Worm (Caenorhabditis elegans): Measurements from ENCODE around the gene C14A11.5.

DNA sequence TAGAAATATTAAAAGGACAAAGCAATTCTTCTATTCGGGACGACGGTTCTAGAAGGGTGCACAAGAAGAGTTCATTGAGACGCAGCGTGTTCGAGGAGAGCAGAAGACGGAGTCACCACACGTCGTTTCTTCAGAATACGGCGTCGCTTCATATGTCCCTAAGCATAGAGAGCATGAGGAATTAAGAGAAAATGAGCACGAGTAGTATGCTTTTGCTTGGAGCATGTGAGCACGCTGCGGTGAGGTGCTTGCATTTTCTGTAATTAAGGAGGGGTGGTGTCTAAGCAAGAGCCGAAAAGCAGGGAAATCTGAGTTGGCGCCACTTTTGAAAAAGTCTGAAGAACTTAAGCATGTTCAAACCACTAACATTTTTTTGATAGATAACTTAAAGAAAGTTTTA, at the start of gene C14A11.5:
- no peak for TF ChIP-seq cog-1 (tag; optimal IDR thresholded peaks at IDR 0.05)
- TF ChIP-seq ref-1 (GFP tag; conservative IDR thresholded peaks at IDR 0.05) = no peak

Measured in whole organism, midembryonic.